Worm (Caenorhabditis elegans): ENCODE measurements around the gene C49A9.5.

DNA sequence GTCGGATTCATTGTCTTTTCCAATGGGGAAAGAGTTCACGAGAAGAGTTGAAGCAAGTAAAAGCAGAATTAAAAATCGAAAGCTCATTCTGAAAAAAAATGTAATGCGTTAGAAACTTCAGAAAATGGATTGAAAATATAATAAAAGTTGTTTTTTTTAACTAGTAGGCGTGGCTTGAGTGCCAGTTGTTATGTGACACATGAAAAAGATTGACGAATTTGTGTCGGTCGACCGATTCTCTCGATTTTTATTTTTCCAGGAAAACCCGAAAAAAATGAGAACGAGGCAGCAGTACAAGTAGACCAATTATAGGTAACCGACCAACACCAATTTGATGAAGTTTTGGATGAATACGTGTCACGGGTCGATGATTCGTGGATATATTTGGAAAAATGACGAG lies 46.3 kb downstream of the C49A9.5 start, which contains the start of gene nlp-16:
- TF ChIP-seq daf-12 (tag; optimal IDR thresholded peaks at IDR 0.05) (no peak), pha-4 (tag; optimal IDR thresholded peaks at IDR 0.05) (no peak)
